Worm (Caenorhabditis elegans): Measurements from ENCODE around the gene aip-1.

The aip-1 gene

DNA sequence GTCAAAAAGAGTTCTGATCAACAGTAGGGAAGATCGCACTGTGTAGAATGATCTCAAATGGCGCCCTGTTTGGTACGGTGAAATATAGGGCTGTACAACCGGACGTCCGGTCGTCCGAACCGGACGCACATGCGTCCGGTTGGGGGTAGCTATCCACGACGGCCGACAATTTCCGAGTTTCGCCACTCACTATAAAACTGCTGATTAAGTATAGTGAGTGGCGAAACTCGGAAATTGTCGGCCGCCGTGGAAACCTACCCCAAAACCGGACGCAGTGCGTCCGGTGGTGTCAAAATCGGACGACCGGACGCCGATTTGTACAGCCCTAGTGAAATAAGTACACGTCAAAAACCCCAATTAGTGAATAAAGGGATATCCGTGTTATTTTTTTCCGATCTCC lies 20.1 kb upstream of the aip-1 start:
- TF ChIP-seq snpc-4 (GFP tag; optimal IDR thresholded peaks at IDR 0.05) (peak; percentile 32), snpc-4 (tag; optimal IDR thresholded peaks at IDR 0.05) (peak in 3 of 4 experiments; percentile 58 to 90 (median 89)), snpc-1.1 (tag; optimal IDR thresholded peaks at IDR 0.05; ENCODE audit: insufficient read depth) (peak; percentile 77), snpc-3.4 (tag; optimal IDR thresholded peaks at IDR 0.05) (peak; percentile 27), hmg-1.2 (GFP tag; IDR thresholded peaks at IDR 0.05) (peak; percentile 34; the same call in 1 of the 2 replicates)

DNA sequence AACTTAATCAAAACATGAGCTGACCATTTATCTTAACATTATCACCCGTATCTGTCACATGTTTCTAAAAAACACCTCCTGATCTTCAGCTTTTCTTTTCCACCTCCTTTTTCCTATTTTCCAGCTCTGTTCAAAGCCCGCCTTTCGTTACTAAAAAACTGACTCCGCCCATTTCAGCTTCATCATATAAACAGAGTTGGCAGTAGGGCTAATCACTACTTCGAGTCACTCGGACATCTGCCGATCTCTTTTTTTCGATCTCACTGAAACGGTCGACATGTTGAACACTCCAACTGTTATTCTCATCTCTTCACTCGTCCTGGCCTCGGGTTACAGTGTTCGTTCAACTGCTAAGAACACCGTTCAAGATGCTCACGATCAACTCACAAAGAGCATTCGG lies 19.6 kb upstream of the aip-1 start, which contains the start of gene droe-4:
Gene droe-4, plus strand, starts transcription at position 172 of the 400 bp plus-strand sequence.
- TF ChIP-seq T26A5.8 (tag; optimal IDR thresholded peaks at IDR 0.05) (no peak), attf-3 (GFP tag; conservative IDR thresholded peaks at IDR 0.05) (no peak), mes-4 (tag; optimal IDR thresholded peaks at IDR 0.05) (no peak), snpc-4 (GFP tag; optimal IDR thresholded peaks at IDR 0.05) (no peak), snpc-4 (tag; optimal IDR thresholded peaks at IDR 0.05) (no peak), die-1 (tag; optimal IDR thresholded peaks at IDR 0.05) (no peak), lin-54 (GFP tag; optimal IDR thresholded peaks at IDR 0.05) (no peak), akir-1 (GFP tag; optimal IDR thresholded peaks at IDR 0.05) (no peak), ama-1 (optimal IDR thresholded peaks at IDR 0.05) (no peak), ama-1 (GFP tag; optimal IDR thresholded peaks at IDR 0.05) (no peak), C17E4.6 (GFP tag; IDR thresholded peaks at IDR 0.05) (no peak), repo-1 (tag; optimal IDR thresholded peaks at IDR 0.05) (no peak), lag-1 (GFP tag; IDR thresholded peaks at IDR 0.05) (no peak), ceh-79 (tag; optimal IDR thresholded peaks at IDR 0.05) (no peak), ceh-27 (GFP tag; optimal IDR thresholded peaks at IDR 0.05) (no peak), madf-3 (GFP tag; IDR thresholded peaks at IDR 0.05) (no peak), nhr-179 (tag; optimal IDR thresholded peaks at IDR 0.05) (no peak), zim-3 (tag; optimal IDR thresholded peaks at IDR 0.05) (no peak), T07F8.4 (tag; optimal IDR thresholded peaks at IDR 0.05) (no peak), efl-1 (GFP tag; optimal IDR thresholded peaks at IDR 0.05) (no peak), him-1 (tag; optimal IDR thresholded peaks at IDR 0.05) (no peak), B0035.1 (tag; optimal IDR thresholded peaks at IDR 0.05) (no peak)

DNA sequence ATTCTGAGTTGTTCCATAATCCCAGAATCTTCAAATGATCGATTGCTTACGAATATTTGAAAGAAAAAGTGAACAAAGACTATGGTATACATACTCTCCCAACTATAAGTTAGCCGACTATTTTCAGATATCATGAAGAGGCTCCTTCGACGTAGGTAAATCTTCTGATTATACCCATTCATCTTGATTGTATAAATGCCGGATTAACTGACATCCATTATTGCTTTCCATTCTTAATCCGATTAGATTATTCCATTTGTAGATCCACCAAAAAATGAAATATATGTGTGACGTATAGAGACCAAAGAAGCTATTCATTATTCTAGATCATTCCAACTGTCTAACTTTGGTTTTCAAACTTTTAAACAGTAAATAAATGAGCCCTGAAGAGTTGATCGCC lies 18.7 kb upstream of the aip-1 start:
- no peak for TF ChIP-seq egl-44 (GFP tag; IDR thresholded peaks at IDR 0.05)
- TF ChIP-seq lsl-1 (GFP tag; optimal IDR thresholded peaks at IDR 0.05) = no peak

DNA sequence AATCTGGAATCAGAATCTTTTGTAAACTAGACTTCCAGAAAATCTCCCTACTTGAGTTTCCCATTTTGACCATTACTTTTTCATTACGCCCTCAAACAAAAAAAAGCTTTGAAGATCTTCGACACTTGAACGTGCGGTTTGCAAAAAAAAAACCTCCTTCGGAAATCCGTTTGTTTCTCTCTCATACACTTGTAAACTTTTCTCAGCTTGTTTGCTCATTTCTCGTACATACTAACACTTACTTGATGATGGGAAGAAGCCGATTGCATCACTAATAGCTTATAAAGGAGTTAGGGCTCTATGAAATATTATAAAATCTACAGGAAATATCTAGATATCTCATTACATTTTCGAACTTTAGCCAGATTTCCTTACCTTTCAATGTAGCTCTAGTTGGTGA lies 10.2 kb upstream of the aip-1 start:
- TF ChIP-seq nhr-27 (tag; optimal IDR thresholded peaks at IDR 0.05) (no peak), nhr-80 (tag; optimal IDR thresholded peaks at IDR 0.05) (no peak)

DNA sequence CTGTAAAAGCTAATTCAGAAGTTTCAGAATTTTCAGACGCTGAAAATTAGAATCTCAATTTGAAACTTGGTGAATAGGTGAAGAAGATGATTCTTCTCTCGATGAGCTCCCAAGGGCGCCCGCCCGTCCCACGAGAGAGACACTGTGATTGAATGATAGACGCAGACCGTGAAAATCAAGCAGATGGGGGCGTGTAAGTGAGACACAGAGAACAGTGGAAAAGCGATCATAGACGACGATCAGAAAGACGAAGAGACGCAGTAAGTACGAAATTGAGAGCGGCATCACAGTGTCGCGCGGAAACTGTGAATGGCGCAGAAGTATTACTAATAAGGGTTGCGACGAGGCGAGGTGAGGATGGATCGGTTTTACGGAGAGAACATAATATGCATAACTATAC lies 9.7 kb upstream of the aip-1 start:
- TF ChIP-seq zfh-2 (GFP tag; conservative IDR thresholded peaks at IDR 0.05) (0 out of 2 replicates have a peak, but pooled peaks have one; percentile 29), mcd-1 (GFP tag; IDR thresholded peaks at IDR 0.05) (peak; percentile 28; the same call in 1 of the 2 replicates), ceh-100 (GFP tag; IDR thresholded peaks at IDR 0.05) (no peak), ekl-4 (GFP tag; IDR thresholded peaks at IDR 0.05) (no peak), F52B5.7 (tag; optimal IDR thresholded peaks at IDR 0.05) (no peak), madf-3 (GFP tag; IDR thresholded peaks at IDR 0.05) (0 out of 2 replicates have a peak, but pooled peaks have one; percentile 7), hmg-1.2 (GFP tag; IDR thresholded peaks at IDR 0.05) (peak; percentile 79; the same call in 1 of the 2 replicates), dox-1 (GFP tag; IDR thresholded peaks at IDR 0.05) (no peak), attf-3 (GFP tag; conservative IDR thresholded peaks at IDR 0.05) (no peak), ztf-6 (GFP tag; IDR thresholded peaks at IDR 0.05) (no peak), lir-1 (GFP tag; conservative IDR thresholded peaks at IDR 0.05) (no peak), cebp-1 (GFP tag; IDR thresholded peaks at IDR 0.05) (no peak), cebp-1 (tag; optimal IDR thresholded peaks at IDR 0.05) (peak; percentile 21), lin-26 (GFP tag; IDR thresholded peaks at IDR 0.05) (no peak), aptf-3 (GFP tag; IDR thresholded peaks at IDR 0.05) (no peak), ztf-25 (GFP tag; IDR thresholded peaks at IDR 0.05) (0 out of 2 replicates have a peak, but pooled peaks have one; percentile 53), lin-54 (GFP tag; optimal IDR thresholded peaks at IDR 0.05) (no peak), repo-1 (tag; optimal IDR thresholded peaks at IDR 0.05) (no peak), Y56A3A.18 (GFP tag; IDR thresholded peaks at IDR 0.05) (no peak), nhr-179 (tag; optimal IDR thresholded peaks at IDR 0.05) (no peak)
